Worm (Caenorhabditis elegans): Measurements from ENCODE around the gene eat-20.

eat-20 gene

DNA sequence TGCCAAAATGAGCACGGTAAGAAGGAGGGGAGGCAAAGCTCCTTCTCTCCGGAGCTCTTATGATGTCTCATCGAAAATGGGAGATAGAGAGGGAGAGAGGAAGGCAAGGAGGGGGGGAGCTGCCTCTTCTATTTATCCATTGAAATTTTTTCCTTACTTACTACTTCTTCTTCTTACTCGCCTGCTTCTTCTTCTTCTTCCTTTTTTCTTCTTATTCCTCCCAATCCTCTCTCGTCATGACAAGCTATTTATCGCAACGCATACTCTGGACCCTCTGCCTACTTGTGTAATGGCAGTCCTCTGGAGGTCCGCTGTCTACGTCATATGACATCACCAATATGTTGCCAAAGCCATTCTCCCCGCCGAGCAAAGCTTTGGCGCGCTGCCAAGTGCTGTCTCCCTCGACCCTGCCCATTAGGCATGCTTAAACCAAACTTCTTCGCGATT is 25.4 kb downstream of the eat-20 start (continued):
- TF ChIP-seq zag-1 (tag; optimal IDR thresholded peaks at IDR 0.05) (no peak), ama-1 (optimal IDR thresholded peaks at IDR 0.05) (no peak), Y75B8A.6 (GFP tag; IDR thresholded peaks at IDR 0.05) (no peak), aly-2 (tag; optimal IDR thresholded peaks at IDR 0.05) (no peak), lsy-2 (tag; optimal IDR thresholded peaks at IDR 0.05) (peak; percentile 69 to 76), tag-97 (GFP tag; IDR thresholded peaks at IDR 0.05) (no peak), hif-1 (tag; optimal IDR thresholded peaks at IDR 0.05) (peak in 1 of 2 experiments; percentile 55), rbr-2 (tag; optimal IDR thresholded peaks at IDR 0.05) (peak; percentile 73), R02D3.7 (tag; optimal IDR thresholded peaks at IDR 0.05) (no peak), ztf-7 (tag; optimal IDR thresholded peaks at IDR 0.05) (no peak), ztf-11 (tag; optimal IDR thresholded peaks at IDR 0.05) (no peak), ceh-28 (tag; optimal IDR thresholded peaks at IDR 0.05) (no peak), nhr-48 (tag; optimal IDR thresholded peaks at IDR 0.05) (peak; percentile 19), hlh-11 (tag; optimal IDR thresholded peaks at IDR 0.05) (peak; percentile 70), F10B5.3 (tag; optimal IDR thresholded peaks at IDR 0.05) (no peak), mxl-2 (GFP tag; conservative IDR thresholded peaks at IDR 0.05) (0 out of 2 replicates have a peak, but pooled peaks have one; percentile 28), daf-8 (GFP tag; IDR thresholded peaks at IDR 0.05) (no peak), hmg-1.1 (GFP tag; IDR thresholded peaks at IDR 0.05) (peak; percentile 76), mdt-29 (GFP tag; IDR thresholded peaks at IDR 0.05) (no peak), lin-38 (GFP tag; IDR thresholded peaks at IDR 0.05) (no peak), skn-1 (tag; optimal IDR thresholded peaks at IDR 0.05) (peak; percentile 33), nhr-77 (tag; optimal IDR thresholded peaks at IDR 0.05) (no peak), dpl-1 (GFP tag; optimal IDR thresholded peaks at IDR 0.05) (no peak), nhr-76 (tag; optimal IDR thresholded peaks at IDR 0.05) (no peak), pha-4 (GFP tag; IDR thresholded peaks at IDR 0.05) (peak; percentile 61; the same call in 1 of the 2 replicates), pha-4 (tag; optimal IDR thresholded peaks at IDR 0.05) (no peak), F44E2.7 (GFP tag; IDR thresholded peaks at IDR 0.05) (no peak), nhr-102 (tag; optimal IDR thresholded peaks at IDR 0.05) (no peak), ctbp-1 (GFP tag; IDR thresholded peaks at IDR 0.05) (peak; percentile 90; the same call in 1 of the 2 replicates), mxl-3 (GFP tag; optimal IDR thresholded peaks at IDR 0.05) (no peak), F37D6.2 (tag; optimal IDR thresholded peaks at IDR 0.05) (peak; percentile 76), lin-1 (GFP tag; IDR thresholded peaks at IDR 0.05) (no peak), mep-1 (tag; optimal IDR thresholded peaks at IDR 0.05) (peak; percentile 51), ces-1 (GFP tag; optimal IDR thresholded peaks at IDR 0.05) (no peak)

DNA sequence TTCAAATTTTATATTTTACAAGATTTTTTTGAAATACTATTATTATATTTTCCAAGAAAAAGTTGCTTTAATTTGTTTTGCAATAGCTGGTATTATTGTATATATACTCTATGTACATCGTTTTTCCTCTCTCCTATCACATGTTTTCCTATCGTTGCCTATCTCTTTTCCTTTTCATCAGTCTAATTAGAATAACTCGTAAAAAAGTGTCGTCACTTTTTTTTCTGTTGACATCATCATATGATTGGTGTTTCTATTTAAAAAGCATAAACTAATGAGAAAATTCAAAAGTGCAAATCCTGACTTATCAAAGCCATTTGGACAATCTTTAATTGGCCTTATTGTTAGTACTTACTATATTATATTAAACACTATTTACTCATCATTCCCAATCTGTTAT is 26.2 kb downstream of the eat-20 start:
- TF ChIP-seq lsy-2 (tag; optimal IDR thresholded peaks at IDR 0.05) (peak in 1 of 2 experiments; percentile 3), egl-27 (tag; optimal IDR thresholded peaks at IDR 0.05) (no peak)

DNA sequence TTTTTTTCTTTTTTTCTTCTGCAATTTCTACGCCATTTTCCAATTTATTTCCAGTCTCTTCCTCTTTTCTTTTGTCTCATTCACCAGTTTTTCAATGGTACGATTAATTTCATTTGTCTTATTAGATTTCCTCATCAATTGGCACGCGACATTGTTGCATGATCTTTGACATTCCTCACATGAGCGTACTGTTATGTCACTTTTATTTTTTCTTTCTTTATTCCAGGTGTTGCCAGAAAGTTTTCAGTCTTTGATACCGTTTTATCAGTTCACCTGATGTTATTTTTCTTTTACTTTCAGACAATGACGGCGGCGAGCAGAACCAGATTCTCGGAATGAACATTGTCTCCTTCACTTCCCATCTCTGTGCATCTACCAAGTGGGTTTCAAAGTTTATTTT is 27.6 kb downstream of the eat-20 start, which contains the start of the genes olrn-1 and C02C6.14:
Gene olrn-1, plus strand, starts transcription at position 301 of the 400 bp plus-strand sequence.
Gene C02C6.14, plus strand, starts transcription at position 304 of the 400 bp plus-strand sequence.
- TF ChIP-seq daf-19 (GFP tag; conservative IDR thresholded peaks at IDR 0.05) (no peak), ceh-20 (GFP tag; IDR thresholded peaks at IDR 0.05) (no peak), pqm-1 (tag; optimal IDR thresholded peaks at IDR 0.05) (no peak), unc-62 (GFP tag; optimal IDR thresholded peaks at IDR 0.05 in 1 of 2) (no peak), unc-62 (tag; optimal IDR thresholded peaks at IDR 0.05) (no peak), ama-1 (optimal IDR thresholded peaks at IDR 0.05) (no peak), mdt-29 (GFP tag; IDR thresholded peaks at IDR 0.05) (no peak), tag-97 (GFP tag; IDR thresholded peaks at IDR 0.05) (no peak), mdl-1 (tag; optimal IDR thresholded peaks at IDR 0.05) (no peak), F49E8.2 (tag; optimal IDR thresholded peaks at IDR 0.05; ENCODE audit: borderline replicate concordance) (no peak), nhr-237 (tag; optimal IDR thresholded peaks at IDR 0.05) (no peak), set-16 (GFP tag; IDR thresholded peaks at IDR 0.05) (no peak), fos-1 (tag; optimal IDR thresholded peaks at IDR 0.05) (no peak), php-3 (GFP tag; IDR thresholded peaks at IDR 0.05) (no peak), F37D6.2 (tag; optimal IDR thresholded peaks at IDR 0.05) (no peak), arid-1 (GFP tag; conservative IDR thresholded peaks at IDR 0.05) (no peak), sdz-12 (GFP tag; optimal IDR thresholded peaks at IDR 0.05) (no peak), daf-12 (tag; optimal IDR thresholded peaks at IDR 0.05) (no peak), hmg-1.1 (GFP tag; IDR thresholded peaks at IDR 0.05) (no peak)
